Worm (Caenorhabditis elegans): ENCODE results near the gene gst-14.

DNA sequence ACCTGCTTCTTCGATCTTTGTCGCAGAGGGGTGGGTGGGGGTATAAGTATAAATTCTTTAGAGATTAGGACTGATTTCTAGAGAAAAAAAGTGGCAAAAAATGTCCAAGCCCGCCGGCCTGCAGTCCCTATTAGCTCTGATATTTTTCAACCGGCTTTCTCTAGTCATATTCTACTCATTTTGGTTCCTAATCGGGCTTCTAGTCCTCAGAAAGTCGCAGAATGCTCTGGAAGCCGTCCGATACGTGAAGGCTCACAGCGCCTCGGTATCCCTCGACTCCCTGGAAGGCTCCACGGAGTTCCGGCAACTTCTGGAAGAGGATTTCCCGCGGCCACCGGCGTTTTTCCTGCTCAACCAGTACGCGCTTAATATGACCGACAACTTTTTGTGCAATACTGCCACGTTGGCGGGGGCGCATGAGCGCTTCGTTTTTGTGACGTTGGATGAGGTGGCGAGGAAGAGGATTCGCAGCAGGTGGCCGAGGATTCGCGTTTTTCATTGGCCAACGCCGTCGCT, 30.2 kb downstream of the gst-14 start, which contains the start of gene Y48E1B.8:
- TF ChIP-seq nhr-25 (tag; optimal IDR thresholded peaks at IDR 0.05) (no peak), nhr-77 (tag; optimal IDR thresholded peaks at IDR 0.05) (no peak), mdl-1 (tag; optimal IDR thresholded peaks at IDR 0.05) (no peak), ztf-11 (tag; optimal IDR thresholded peaks at IDR 0.05) (no peak), ZK546.5 (tag; optimal IDR thresholded peaks at IDR 0.05) (no peak), fkh-10 (GFP tag; optimal IDR thresholded peaks at IDR 0.05) (no peak), ama-1 (optimal IDR thresholded peaks at IDR 0.05) (no peak), lin-39 (tag; optimal IDR thresholded peaks at IDR 0.05) (no peak), sea-2 (GFP tag; optimal IDR thresholded peaks at IDR 0.05) (no peak), aly-2 (tag; optimal IDR thresholded peaks at IDR 0.05) (no peak), ceh-82 (tag; optimal IDR thresholded peaks at IDR 0.05) (no peak)

All from whole organism, L3 larva.